Fruit fly (Drosophila melanogaster) whole organism, embryonic: ENCODE measurements around the gene CG17572.

Source experiments
- Asciz ChIP-seq: fragments of 200-800 bp; sonication (Bioruptor generic); optimal IDR thresholded peaks from 2 replicates; lab custom pipeline; 2017; ENCODE audit warnings: missing biosample characterization, mild to moderate bottlenecking, missing genetic modification characterization, missing genetic modification reagents
- BEAF-32 ChIP-seq: fragments of 200-800 bp; sonication (Bioruptor generic); optimal IDR thresholded peaks from 3 replicates; lab custom pipeline; 2017; ENCODE audit warnings: missing biosample characterization, missing genetic modification characterization, mild to moderate bottlenecking, moderate library complexity, missing genetic modification reagents
- Bgb ChIP-seq: fragments of 200-800 bp; sonication (Bioruptor generic); IDR thresholded peaks from 2 replicates; pipeline ENCODE4 v1.3.6; 2022; ENCODE audit warnings: missing biosample characterization, missing genetic modification characterization; ENCODE audit not compliant: partially characterized antibody
- C15 ChIP-seq: fragments of 200-800 bp; sonication (Bioruptor generic); IDR thresholded peaks from 3 replicates; pipeline ENCODE4 v1.3.6; 2022; ENCODE audit warnings: missing biosample characterization, missing genetic modification characterization
- CG11398 ChIP-seq: fragments of 200-800 bp; sonication (Bioruptor generic); optimal IDR thresholded peaks from 2 replicates; lab custom pipeline; 2016; ENCODE audit warnings: missing biosample characterization, missing genetic modification characterization
- CG11504 ChIP-seq: fragments of 200-800 bp; sonication (Bioruptor generic); optimal IDR thresholded peaks from 3 replicates; lab custom pipeline; 2019; ENCODE audit warnings: missing biosample characterization, mild to moderate bottlenecking, missing genetic modification characterization, moderate library complexity
- CG11695 ChIP-seq: fragments of 200-800 bp; sonication (Bioruptor generic); IDR thresholded peaks from 3 replicates; pipeline ENCODE4 v1.3.6; 2022; ENCODE audit warnings: missing biosample characterization, missing genetic modification characterization
- CG11723 ChIP-seq: fragments of 200-800 bp; sonication (Bioruptor generic); optimal IDR thresholded peaks from 2 replicates; lab custom pipeline; 2017; ENCODE audit warnings: missing biosample characterization, mild to moderate bottlenecking, missing genetic modification characterization
- CG12744 ChIP-seq: fragments of 200-800 bp; sonication (Bioruptor generic); optimal IDR thresholded peaks from 2 replicates; lab custom pipeline; 2016; ENCODE audit warnings: missing biosample characterization, missing genetic modification characterization
- CG17361 ChIP-seq: fragments of 200-800 bp; sonication (Bioruptor generic); IDR thresholded peaks from 3 replicates; pipeline ENCODE4 v1.3.6; 2022; ENCODE audit warnings: missing biosample characterization, missing genetic modification characterization
- CG32772 ChIP-seq: fragments of 200-800 bp; sonication (Bioruptor generic); IDR thresholded peaks from 2 replicates; pipeline ENCODE4 v1.3.6; 2022; ENCODE audit warnings: missing biosample characterization, missing genetic modification characterization
- CG34422 ChIP-seq: fragments of 200-800 bp; sonication (Bioruptor generic); IDR thresholded peaks from 3 replicates; pipeline ENCODE4 v1.3.6; 2022; ENCODE audit warnings: missing biosample characterization, missing genetic modification characterization
- CG5180 ChIP-seq: fragments of 200-800 bp; sonication (Bioruptor generic); optimal IDR thresholded peaks from 3 replicates; lab custom pipeline; 2017; ENCODE audit warnings: missing biosample characterization, missing genetic modification characterization, mild to moderate bottlenecking, moderate library complexity, missing genetic modification reagents
- CG7963 ChIP-seq: fragments of 200-800 bp; sonication (Bioruptor generic); IDR thresholded peaks from 3 replicates; pipeline ENCODE4 v1.3.6; 2022; ENCODE audit warnings: missing biosample characterization, missing genetic modification characterization; ENCODE audit not compliant: partially characterized antibody
- CG9797 ChIP-seq: fragments of 200-800 bp; sonication (Bioruptor generic); optimal IDR thresholded peaks from 3 replicates; lab custom pipeline; 2018; ENCODE audit warnings: missing biosample characterization, mild to moderate bottlenecking, missing genetic modification characterization
- CG9876 ChIP-seq: fragments of 200-800 bp; sonication (Bioruptor generic); optimal IDR thresholded peaks from 2 replicates; lab custom pipeline; 2016; ENCODE audit warnings: missing biosample characterization, missing genetic modification characterization
- Hand ChIP-seq: fragments of 200-800 bp; sonication (Bioruptor generic); optimal IDR thresholded peaks from 2 replicates; lab custom pipeline; 2017; ENCODE audit warnings: mild to moderate bottlenecking, missing biosample characterization, missing genetic modification reagents, missing genetic modification characterization
- Hey ChIP-seq: fragments of 200-800 bp; sonication (Bioruptor generic); optimal IDR thresholded peaks from 3 replicates; lab custom pipeline; 2018; ENCODE audit warnings: missing biosample characterization, mild to moderate bottlenecking, missing genetic modification characterization
- Hr78 ChIP-seq, 2 experiments: fragments of 200-800 bp in 1 of 2; fragments of >200 bp in 1 of 2; sonication (Bioruptor generic) in 1 of 2; optimal IDR thresholded peaks; 2 replicates each; lab custom pipeline; 2017 to 2019; ENCODE audit warnings: missing biosample characterization in 2 of 2, missing genetic modification characterization in 2 of 2, mild to moderate bottlenecking in 1 of 2, moderate library complexity in 1 of 2
- Mes4 ChIP-seq: fragments of 200-800 bp; sonication (Bioruptor generic); optimal IDR thresholded peaks from 2 replicates; lab custom pipeline; 2016; ENCODE audit warnings: missing biosample characterization, missing genetic modification characterization
- Nf-YC ChIP-seq: fragments of 200-800 bp; optimal IDR thresholded peaks from 3 replicates; lab custom pipeline; 2019; ENCODE audit warnings: missing biosample characterization, mild to moderate bottlenecking, missing genetic modification characterization, moderate library complexity
- Opbp ChIP-seq: fragments of 200-800 bp; sonication (Bioruptor generic); IDR thresholded peaks from 3 replicates; pipeline ENCODE4 v1.3.6; 2022; ENCODE audit warnings: missing biosample characterization, missing genetic modification characterization; ENCODE audit not compliant: partially characterized antibody
- Side ChIP-seq: fragments of 200-800 bp; sonication (Bioruptor generic); optimal IDR thresholded peaks from 2 replicates; lab custom pipeline; 2016; ENCODE audit warnings: missing biosample characterization, missing genetic modification characterization
- Sox100B ChIP-seq: fragments of 200-800 bp; sonication (Bioruptor generic); optimal IDR thresholded peaks from 3 replicates; lab custom pipeline; 2018; ENCODE audit warnings: missing biosample characterization, mild to moderate bottlenecking, missing genetic modification characterization
- YL-1 ChIP-seq: fragments of 200-800 bp; sonication (Bioruptor generic); optimal IDR thresholded peaks from 3 replicates; lab custom pipeline; 2017; ENCODE audit warnings: missing biosample characterization, mild to moderate bottlenecking, missing genetic modification characterization
- aop ChIP-seq: fragments of 200-800 bp; sonication (Bioruptor generic); IDR thresholded peaks from 2 replicates; pipeline ENCODE4 v1.3.6; 2022; ENCODE audit warnings: missing biosample characterization, missing genetic modification characterization
- ase ChIP-seq: fragments of 200-800 bp; sonication (Bioruptor generic); IDR thresholded peaks from 3 replicates; pipeline ENCODE4 v1.3.6; 2022; ENCODE audit warnings: missing biosample characterization, missing genetic modification characterization
- ash1 ChIP-seq: fragments of 200-800 bp; sonication (Bioruptor generic); optimal IDR thresholded peaks from 2 replicates; lab custom pipeline; 2018; ENCODE audit warnings: missing biosample characterization, mild to moderate bottlenecking, missing genetic modification characterization
- bcd ChIP-seq: fragments of 200-800 bp; sonication (Bioruptor generic); optimal IDR thresholded peaks from 2 replicates; lab custom pipeline; 2017; ENCODE audit warnings: missing biosample characterization, mild to moderate bottlenecking, missing genetic modification characterization
- cato ChIP-seq: fragments of 200-800 bp; sonication (Bioruptor generic); optimal IDR thresholded peaks from 2 replicates; lab custom pipeline; 2016; ENCODE audit warnings: missing biosample characterization, missing genetic modification characterization, borderline replicate concordance
- crol ChIP-seq: fragments of 200-800 bp; sonication (Bioruptor generic); IDR thresholded peaks from 2 replicates; pipeline ENCODE4 v1.3.6; 2022; ENCODE audit warnings: missing biosample characterization, missing genetic modification characterization
- crp ChIP-seq, 2 experiments: fragments of 200-800 bp; sonication (Bioruptor generic); optimal IDR thresholded peaks; 2 replicates in 1 of 2; 3 replicates in 1 of 2; lab custom pipeline; 2017; ENCODE audit warnings: missing biosample characterization in 2 of 2, missing genetic modification characterization in 2 of 2, mild to moderate bottlenecking in 1 of 2, moderate library complexity in 1 of 2
- fd3F ChIP-seq: fragments of 200-800 bp; sonication (Bioruptor generic); optimal IDR thresholded peaks from 2 replicates; lab custom pipeline; 2018; ENCODE audit warnings: missing biosample characterization, mild to moderate bottlenecking, missing genetic modification characterization, moderate library complexity
- fu2 ChIP-seq: fragments of 200-800 bp; sonication (Bioruptor generic); optimal IDR thresholded peaks from 2 replicates; lab custom pipeline; 2016; ENCODE audit warnings: missing biosample characterization, missing genetic modification characterization
- gem ChIP-seq: fragments of 200-800 bp; sonication (Bioruptor generic); optimal IDR thresholded peaks from 2 replicates; lab custom pipeline; 2019; ENCODE audit warnings: missing biosample characterization, mild to moderate bottlenecking, missing genetic modification characterization, moderate library complexity
- grn ChIP-seq: fragments of 200-800 bp; sonication (Bioruptor generic); optimal IDR thresholded peaks from 3 replicates; lab custom pipeline; 2017; ENCODE audit warnings: missing biosample characterization, missing genetic modification characterization
- gro ChIP-seq: fragments of 200-800 bp; sonication (Bioruptor generic); optimal IDR thresholded peaks from 2 replicates; lab custom pipeline; 2016; ENCODE audit warnings: missing biosample characterization, missing genetic modification characterization
- hbn ChIP-seq: fragments of 200-800 bp; sonication (Bioruptor generic); IDR thresholded peaks from 2 replicates; pipeline ENCODE4 v1.3.6; 2022; ENCODE audit warnings: missing biosample characterization, missing genetic modification characterization; ENCODE audit not compliant: partially characterized antibody
- lmd ChIP-seq: fragments of 200-800 bp; sonication (Bioruptor generic); IDR thresholded peaks from 2 replicates; pipeline ENCODE4 v1.3.6; 2022; ENCODE audit warnings: missing biosample characterization, missing genetic modification characterization
- mirr ChIP-seq: fragments of 200-800 bp; sonication (Bioruptor generic); optimal IDR thresholded peaks from 3 replicates; lab custom pipeline; 2018; ENCODE audit warnings: missing biosample characterization, mild to moderate bottlenecking, missing genetic modification characterization
- onecut ChIP-seq: fragments of 200-800 bp; sonication (Bioruptor generic); IDR thresholded peaks from 2 replicates; pipeline ENCODE4 v1.3.6; 2022; ENCODE audit warnings: missing biosample characterization, missing genetic modification characterization
- salm ChIP-seq: fragments of 200-800 bp; sonication (Bioruptor generic); optimal IDR thresholded peaks from 2 replicates; lab custom pipeline; 2018; ENCODE audit warnings: missing biosample characterization, mild to moderate bottlenecking, missing genetic modification characterization
- sc ChIP-seq, 3 experiments: fragments of >200 bp in 2 of 3; fragments of 200-800 bp in 1 of 3; sonication (Bioruptor generic) in 1 of 3; optimal IDR thresholded peaks; 2 replicates in 2 of 3; 3 replicates in 1 of 3; lab custom pipeline; 2017; ENCODE audit warnings: mild to moderate bottlenecking in 1 of 3, missing biosample characterization in 1 of 3, missing genetic modification characterization in 1 of 3, missing genetic modification reagents in 1 of 3
- sna ChIP-seq: fragments of 200-800 bp; sonication (Bioruptor generic); IDR thresholded peaks from 2 replicates; pipeline ENCODE4 v1.3.6; 2022; ENCODE audit warnings: missing biosample characterization, missing genetic modification characterization; ENCODE audit not compliant: partially characterized antibody
- so ChIP-seq: fragments of 200-800 bp; sonication (Bioruptor generic); IDR thresholded peaks from 3 replicates; pipeline ENCODE4 v1.3.6; 2022; ENCODE audit warnings: missing biosample characterization, missing genetic modification characterization
- sug ChIP-seq: fragments of 200-800 bp; optimal IDR thresholded peaks from 2 replicates; lab custom pipeline; 2019; ENCODE audit warnings: missing biosample characterization, mild to moderate bottlenecking, missing genetic modification characterization, moderate library complexity
- unc-4 ChIP-seq: fragments of 200-800 bp; sonication (Bioruptor generic); IDR thresholded peaks from 2 replicates; pipeline ENCODE4 v1.3.6; 2022; ENCODE audit warnings: missing biosample characterization, missing genetic modification characterization; ENCODE audit not compliant: partially characterized antibody
- wek ChIP-seq: fragments of 200-800 bp; sonication (Bioruptor generic); optimal IDR thresholded peaks from 3 replicates; lab custom pipeline; 2018; ENCODE audit warnings: missing biosample characterization, mild to moderate bottlenecking, missing genetic modification characterization, moderate library complexity

The CG17572 gene

dm6 chr2L:19108377-19108876 is 34.5 kb upstream of the CG17572 start, which contains the start of gene Lim3 (continued):
- peak; percentile 3 for TF ChIP-seq CG11504 (tag; lab: Kevin White, UChicago)
- TF ChIP-seq crol (GFP tag; lab: Robert Waterston, UW): peak; percentile 95
- no peak for TF ChIP-seq salm

dm6 chr2L:19106235-19106634 is 32.3 kb upstream of the CG17572 start:
- TF ChIP-seq CG32772 (GFP tag; lab: Robert Waterston, UW): no peak
- no peak for TF ChIP-seq CG34422 (GFP tag; lab: Robert Waterston, UW)
- no peak for TF ChIP-seq hbn
- no peak for TF ChIP-seq Hr78 (GFP tag; optimal IDR thresholded peaks at IDR 0.05; lab: Kevin White, UChicago)
- no peak for TF ChIP-seq CG9797
- TF ChIP-seq sug (tag; lab: Kevin White, UChicago): peak; percentile 32
- no peak for TF ChIP-seq crp (GFP tag; optimal IDR thresholded peaks at IDR 0.05; lab: Kevin White, UChicago)
- TF ChIP-seq cato (GFP tag; lab: Kevin White, UChicago): no peak
- TF ChIP-seq Hey (tag; lab: Kevin White, UChicago): peak; percentile 46
- peak; percentile 76 for TF ChIP-seq grn
- TF ChIP-seq mirr (GFP tag; lab: Kevin White, UChicago): peak; percentile 78
- no peak for TF ChIP-seq lmd
- no peak for TF ChIP-seq onecut (GFP tag; lab: Robert Waterston, UW)
- no peak for TF ChIP-seq CG9876 (GFP tag; lab: Kevin White, UChicago)
- no peak for TF ChIP-seq Mes4 (GFP tag; lab: Kevin White, UChicago)
- TF ChIP-seq Nf-YC: no peak
- TF ChIP-seq fd3F: no peak
- TF ChIP-seq Hand: no peak
- no peak for TF ChIP-seq Side
- TF ChIP-seq sc (optimal IDR thresholded peaks at IDR 0.05; lab: Kevin White, UChicago): no peak
- no peak for TF ChIP-seq sc (GFP tag; optimal IDR thresholded peaks at IDR 0.05; lab: Kevin White, UChicago)
- TF ChIP-seq YL-1 (GFP tag; lab: Kevin White, UChicago): no peak
- no peak for TF ChIP-seq gro (GFP tag; lab: Kevin White, UChicago)
- TF ChIP-seq CG11723: no peak
- no peak for TF ChIP-seq wek (GFP tag; lab: Kevin White, UChicago)
- no peak for TF ChIP-seq CG11398 (GFP tag; lab: Kevin White, UChicago)
- no peak for TF ChIP-seq C15 (GFP tag; lab: Robert Waterston, UW)
- TF ChIP-seq fu2 (GFP tag; lab: Kevin White, UChicago): no peak
- TF ChIP-seq bcd (GFP tag; lab: Kevin White, UChicago): no peak
- no peak for TF ChIP-seq Opbp (GFP tag; lab: Robert Waterston, UW)
- TF ChIP-seq ash1: no peak
- TF ChIP-seq Asciz (GFP tag; lab: Kevin White, UChicago): no peak
- TF ChIP-seq sna (GFP tag; lab: Robert Waterston, UW): no peak
- no peak for TF ChIP-seq CG5180
- TF ChIP-seq aop (GFP tag; lab: Robert Waterston, UW): no peak
- no peak for TF ChIP-seq CG17361 (GFP tag; lab: Robert Waterston, UW)
- no peak for TF ChIP-seq CG11695
- no peak for TF ChIP-seq unc-4
- no peak for TF ChIP-seq CG7963 (GFP tag; lab: Robert Waterston, UW)
- TF ChIP-seq ase: no peak
- 0 out of 3 replicates have a peak, but pooled peaks have one; percentile 10 for TF ChIP-seq so (GFP tag; lab: Robert Waterston, UW)
- TF ChIP-seq Bgb (GFP tag; lab: Robert Waterston, UW): no peak
- TF ChIP-seq BEAF-32 (GFP tag; lab: Kevin White, UChicago): no peak
- no peak for TF ChIP-seq Sox100B
- TF ChIP-seq gem (tag; lab: Kevin White, UChicago): no peak
- no peak for TF ChIP-seq CG12744
